Worm (Caenorhabditis elegans): ENCODE results near the gene F40G9.17.

- TF ChIP-seq hnd-1 (tag; optimal IDR thresholded peaks at IDR 0.05) (no peak), ets-7 (tag; optimal IDR thresholded peaks at IDR 0.05) (no peak), aly-1 (tag; optimal IDR thresholded peaks at IDR 0.05) (no peak), ama-1 (optimal IDR thresholded peaks at IDR 0.05) (no peak)
Measured at ce11 chrIII:190686-191085, 3.6 kb upstream of the F40G9.17 start, which contains the start of gene cox-17.

All from whole organism, early embryonic.